Worm (Caenorhabditis elegans): ENCODE measurements around the gene mrpl-22.

Gene mrpl-22

DNA sequence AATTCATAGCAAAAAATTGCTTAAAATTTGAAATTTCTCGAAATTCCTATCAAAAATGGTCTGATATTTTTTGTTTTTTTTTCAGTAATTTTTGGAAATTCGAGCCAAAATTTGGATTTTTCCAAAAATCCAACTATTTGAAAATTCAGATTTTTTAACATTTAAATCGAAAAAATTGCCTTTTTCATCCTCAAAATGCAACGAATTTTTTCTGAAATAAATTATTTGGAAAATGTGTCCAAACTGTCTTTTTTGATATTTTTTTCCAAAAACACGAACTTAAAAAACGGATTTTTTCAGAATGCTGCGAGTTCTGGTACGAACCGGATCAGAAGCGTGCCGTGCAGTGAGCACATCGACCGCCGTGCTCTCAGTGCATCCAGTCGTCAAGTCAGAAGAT, at the start of gene mrpl-22:
Gene mrpl-22 (plus strand): TSS at position 301 of the 400 bp plus-strand sequence.
- no peak for TF ChIP-seq nhr-12 (tag; optimal IDR thresholded peaks at IDR 0.05)
- TF ChIP-seq elt-1 (tag; optimal IDR thresholded peaks at IDR 0.05; ENCODE audit: borderline replicate concordance, insufficient read depth), result no peak
- no peak for TF ChIP-seq ceh-43 (GFP tag; optimal IDR thresholded peaks at IDR 0.05)

DNA sequence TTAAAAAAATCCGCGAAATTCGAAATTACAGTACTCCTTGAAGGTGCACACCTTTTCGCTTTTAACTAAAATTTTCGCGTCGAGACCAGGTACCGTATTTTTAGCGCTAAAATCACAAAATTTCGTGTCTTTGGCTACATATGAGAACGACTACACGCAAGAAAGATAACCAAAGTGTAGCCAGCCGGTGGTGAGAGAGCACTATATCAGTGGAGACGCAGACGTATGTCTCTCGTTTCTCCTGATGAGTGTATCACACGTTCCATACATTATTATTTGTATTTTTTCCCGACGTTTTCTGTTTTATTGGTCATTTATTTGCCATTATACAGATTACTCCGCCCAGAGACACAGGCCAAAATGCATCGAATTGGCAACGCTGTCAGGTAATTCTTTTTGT, 49.3 kb upstream of the mrpl-22 start, which contains the start of gene acdh-11:
Gene acdh-11 (plus strand): TSS at position 333 of the 400 bp plus-strand sequence.
- no peak for TF ChIP-seq elt-3 (tag; optimal IDR thresholded peaks at IDR 0.05)
- no peak for TF ChIP-seq mls-2 (tag; optimal IDR thresholded peaks at IDR 0.05)
- no peak for TF ChIP-seq snpc-4 (tag; optimal IDR thresholded peaks at IDR 0.05)
- no peak for TF ChIP-seq lin-32 (GFP tag; optimal IDR thresholded peaks at IDR 0.05)
- no peak for TF ChIP-seq drap-1 (GFP tag; optimal IDR thresholded peaks at IDR 0.05)
- TF ChIP-seq nhr-12 (tag; optimal IDR thresholded peaks at IDR 0.05), result no peak
- no peak for TF ChIP-seq nhr-28 (tag; optimal IDR thresholded peaks at IDR 0.05)
- no peak for TF ChIP-seq nhr-237 (tag; optimal IDR thresholded peaks at IDR 0.05)
- TF ChIP-seq nhr-2 (tag; optimal IDR thresholded peaks at IDR 0.05), result no peak
- TF ChIP-seq lsy-2 (tag; optimal IDR thresholded peaks at IDR 0.05), result no peak
- no peak for TF ChIP-seq tbx-8 (GFP tag; optimal IDR thresholded peaks at IDR 0.05)

DNA sequence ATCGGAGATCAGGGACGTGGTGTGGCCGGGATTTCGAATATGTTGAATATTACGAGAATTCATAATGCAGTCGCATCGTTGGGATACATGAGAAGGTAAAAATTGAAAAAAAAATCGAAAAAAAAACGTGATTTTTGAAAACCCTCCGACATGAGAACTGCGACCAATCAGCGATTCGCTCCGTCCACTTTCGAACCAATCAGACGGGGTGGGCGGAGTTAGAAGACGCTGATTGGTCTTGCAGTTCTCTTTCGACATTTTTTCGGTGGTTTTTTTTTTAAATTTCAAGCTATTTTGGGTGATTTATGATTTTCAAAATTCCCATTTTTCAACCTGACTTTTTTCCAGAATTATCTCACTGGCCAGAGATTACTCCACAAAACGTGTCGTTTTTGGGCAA, 46.0 kb upstream of the mrpl-22 start:
- TF ChIP-seq blmp-1 (tag; optimal IDR thresholded peaks at IDR 0.05), result no peak
- TF ChIP-seq M03D4.4 (tag; optimal IDR thresholded peaks at IDR 0.05), result no peak
- TF ChIP-seq ces-1 (GFP tag; optimal IDR thresholded peaks at IDR 0.05), result no peak
- TF ChIP-seq lin-32 (GFP tag; optimal IDR thresholded peaks at IDR 0.05), result no peak
- no peak for TF ChIP-seq nhr-237 (tag; optimal IDR thresholded peaks at IDR 0.05)

DNA sequence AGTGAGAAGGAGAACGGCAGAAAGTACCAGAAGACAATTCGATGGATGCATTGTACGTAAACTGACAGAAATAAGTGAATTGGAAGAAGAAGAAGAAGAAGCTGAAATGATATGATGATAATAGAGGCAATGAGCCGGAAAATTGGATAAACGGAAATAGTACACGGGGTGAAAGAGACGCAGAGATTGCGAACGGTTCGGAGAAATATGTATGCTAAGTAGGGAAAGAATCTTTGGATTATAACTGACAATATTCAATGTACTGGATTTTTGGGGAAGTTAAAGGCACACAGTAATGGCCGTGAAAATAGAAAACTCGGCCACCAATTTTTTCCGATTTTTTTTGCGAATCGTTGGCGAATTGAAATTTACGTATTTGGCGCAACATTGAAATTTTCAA, 39.9 kb upstream of the mrpl-22 start, which contains the start of gene Y45F3A.4:
Gene Y45F3A.4 (minus strand): TSS at position 101 of the 400 bp plus-strand sequence.
- TF ChIP-seq ham-2 (GFP tag; optimal IDR thresholded peaks at IDR 0.05), result no peak

DNA sequence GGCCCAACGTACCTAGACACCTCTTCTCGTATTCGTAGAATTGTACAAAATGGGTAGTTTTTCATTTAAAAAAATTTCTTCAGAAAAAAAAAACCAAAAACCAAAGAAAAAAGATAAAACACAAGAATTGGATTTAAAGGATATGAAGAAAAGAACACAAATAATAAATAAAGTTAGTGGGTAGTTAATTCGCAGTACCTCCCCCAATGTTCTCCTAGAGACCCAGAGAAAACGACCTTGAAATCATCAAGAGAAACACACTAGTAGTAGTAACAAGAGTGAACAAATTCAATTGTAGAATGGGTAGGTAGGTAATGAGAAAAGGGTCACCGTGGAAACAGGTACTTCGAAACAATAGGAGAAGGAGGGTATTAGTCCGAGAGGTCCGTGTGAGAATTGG, 37.5 kb upstream of the mrpl-22 start:
- peak; percentile 73 for TF ChIP-seq ces-1 (GFP tag; optimal IDR thresholded peaks at IDR 0.05)
- TF ChIP-seq unc-120 (tag; optimal IDR thresholded peaks at IDR 0.05; ENCODE audit: poor library complexity, severe bottlenecking), result no peak

DNA sequence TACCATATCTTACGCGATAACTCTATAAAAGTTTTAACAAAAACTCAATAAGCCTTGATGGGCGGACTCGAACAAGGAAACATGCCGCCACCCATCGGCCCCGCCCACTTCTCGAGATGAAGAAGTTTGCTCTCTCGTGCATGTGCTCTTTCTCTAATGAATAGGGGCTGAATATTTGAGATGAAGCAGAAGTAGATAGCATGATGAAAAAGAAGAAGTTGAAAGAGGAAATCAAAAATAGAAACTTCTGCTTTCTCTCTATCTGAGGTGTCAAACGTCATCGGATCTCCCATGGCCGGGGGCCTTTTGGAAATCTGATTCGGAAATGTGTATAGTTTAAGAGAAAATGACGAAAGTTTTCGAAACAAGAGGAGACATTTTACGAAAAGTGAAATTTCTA, 36.4 kb upstream of the mrpl-22 start:
- TF ChIP-seq ceh-39 (tag; optimal IDR thresholded peaks at IDR 0.05) (no peak), lsy-2 (tag; optimal IDR thresholded peaks at IDR 0.05) (no peak), pha-4 (tag; optimal IDR thresholded peaks at IDR 0.05) (no peak), mab-5 (tag; optimal IDR thresholded peaks at IDR 0.05) (no peak), ham-2 (GFP tag; optimal IDR thresholded peaks at IDR 0.05) (no peak), ces-1 (GFP tag; optimal IDR thresholded peaks at IDR 0.05) (no peak), nhr-237 (tag; optimal IDR thresholded peaks at IDR 0.05) (no peak), bed-3 (GFP tag; optimal IDR thresholded peaks at IDR 0.05) (no peak)

DNA sequence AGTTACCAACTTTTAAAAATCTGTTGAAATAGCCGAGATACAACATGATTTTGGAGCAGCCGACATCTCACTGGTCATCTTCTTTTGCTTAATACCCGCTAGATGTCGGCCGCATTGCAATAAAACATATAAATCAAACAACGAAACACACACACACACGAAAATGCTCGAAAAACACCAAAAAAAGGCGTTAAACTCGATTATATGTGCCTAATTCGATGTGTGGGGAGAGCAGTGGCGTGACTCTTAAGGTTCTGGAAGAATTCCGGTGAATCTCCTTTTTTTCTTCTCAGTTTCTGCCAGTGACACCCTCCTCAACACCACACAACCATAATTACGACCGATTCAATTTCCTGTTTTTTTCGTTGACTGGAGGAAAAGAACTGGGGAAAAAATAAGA, 35.1 kb upstream of the mrpl-22 start:
- TF ChIP-seq blmp-1 (tag; optimal IDR thresholded peaks at IDR 0.05), result no peak
- no peak for TF ChIP-seq lin-32 (GFP tag; optimal IDR thresholded peaks at IDR 0.05)
- TF ChIP-seq lsy-2 (tag; optimal IDR thresholded peaks at IDR 0.05), result no peak
- TF ChIP-seq zip-8 (tag; optimal IDR thresholded peaks at IDR 0.05), result no peak
- TF ChIP-seq nhr-28 (tag; optimal IDR thresholded peaks at IDR 0.05), result no peak
- no peak for TF ChIP-seq flh-1 (GFP tag; optimal IDR thresholded peaks at IDR 0.05)
- TF ChIP-seq nhr-76 (tag; optimal IDR thresholded peaks at IDR 0.05), result no peak
- no peak for TF ChIP-seq unc-39 (tag; optimal IDR thresholded peaks at IDR 0.05)
- no peak for TF ChIP-seq nhr-2 (tag; optimal IDR thresholded peaks at IDR 0.05)
- TF ChIP-seq nhr-12 (tag; optimal IDR thresholded peaks at IDR 0.05), result no peak
- TF ChIP-seq sptf-1 (tag; optimal IDR thresholded peaks at IDR 0.05), result no peak
- no peak for TF ChIP-seq ceh-39 (tag; optimal IDR thresholded peaks at IDR 0.05)
- TF ChIP-seq lin-13 (tag; optimal IDR thresholded peaks at IDR 0.05), result no peak
- no peak for TF ChIP-seq snpc-4 (tag; optimal IDR thresholded peaks at IDR 0.05)
- TF ChIP-seq ceh-43 (GFP tag; optimal IDR thresholded peaks at IDR 0.05), result no peak
- no peak for TF ChIP-seq unc-62 (GFP tag; optimal IDR thresholded peaks at IDR 0.05)
- TF ChIP-seq drap-1 (GFP tag; optimal IDR thresholded peaks at IDR 0.05), result no peak
- TF ChIP-seq ham-2 (GFP tag; optimal IDR thresholded peaks at IDR 0.05), result no peak
